Fruit fly (Drosophila melanogaster) whole organism, embryonic: Measurements from ENCODE around the gene kraken.

Experiments used
- Adf1 ChIP-seq: fragments of 200-800 bp; sonication (Bioruptor generic); IDR thresholded peaks from 2 replicates; pipeline ENCODE4 v1.3.6; 2022; ENCODE audit warnings: missing biosample characterization, missing genetic modification characterization
- CG10274 ChIP-seq: fragments of 200-800 bp; sonication (Bioruptor generic); optimal IDR thresholded peaks from 3 replicates; lab custom pipeline; 2017; ENCODE audit warnings: missing biosample characterization, mild to moderate bottlenecking, missing genetic modification characterization
- CG30403 ChIP-seq: fragments of 200-800 bp; sonication (Bioruptor generic); optimal IDR thresholded peaks from 3 replicates; lab custom pipeline; 2016; ENCODE audit warnings: missing biosample characterization, missing genetic modification characterization
- Oaz ChIP-seq: fragments of 200-800 bp; sonication (Bioruptor generic); IDR thresholded peaks from 2 replicates; pipeline ENCODE4 v1.3.6; 2022; ENCODE audit warnings: missing biosample characterization, missing genetic modification characterization
- bbx ChIP-seq: fragments of 200-800 bp; sonication (Bioruptor generic); IDR thresholded peaks from 2 replicates; pipeline ENCODE4 v1.3.6; 2022; ENCODE audit warnings: missing biosample characterization, missing genetic modification characterization; ENCODE audit not compliant: partially characterized antibody
- sob ChIP-seq: fragments of 200-800 bp; sonication (Bioruptor generic); IDR thresholded peaks from 2 replicates; pipeline ENCODE4 v1.3.6; 2022; ENCODE audit warnings: missing biosample characterization, missing genetic modification characterization

dm6 chr2L:871419-871846 lies 18.9 kb downstream of the kraken start:
- TF ChIP-seq CG30403 (GFP tag; lab: Kevin White, UChicago) (no peak), Adf1 (GFP tag; lab: Robert Waterston, UW) (no peak), CG10274 (GFP tag; lab: Kevin White, UChicago) (no peak), bbx (no peak), sob (GFP tag; lab: Robert Waterston, UW) (peak; percentile 50), Oaz (GFP tag; lab: Robert Waterston, UW) (no peak)
